Worm (Caenorhabditis elegans) whole organism, L2 larva: ENCODE data around the gene clec-56.

Experiments
- C34F6.9 ChIP-seq: fragments of 150-350 bp; optimal IDR thresholded peaks from 2 replicates; lab custom pipeline; 2014; ENCODE audit warnings: missing biosample characterization, missing genetic modification characterization
- F13H6.1 ChIP-seq: sonication (generic microtip); optimal IDR thresholded peaks from 2 replicates; lab custom pipeline; 2016; ENCODE audit warnings: missing genetic modification characterization, missing compliant biosample characterization
- R02D3.7 ChIP-seq: fragments of 150-350 bp; optimal IDR thresholded peaks from 2 replicates; lab custom pipeline; 2014; ENCODE audit warnings: missing biosample characterization, missing genetic modification characterization
- ZK546.5 ChIP-seq: sonication (generic microtip); optimal IDR thresholded peaks from 2 replicates; lab custom pipeline; 2017; ENCODE audit warnings: missing biosample characterization, missing genetic modification characterization
- alr-1 ChIP-seq: fragments of 150-350 bp; optimal IDR thresholded peaks from 2 replicates; lab custom pipeline; 2014; ENCODE audit warnings: missing biosample characterization, missing genetic modification characterization
- blmp-1 ChIP-seq: sonication (generic microtip); optimal IDR thresholded peaks from 2 replicates; lab custom pipeline; 2017; ENCODE audit warnings: missing genetic modification characterization, mild to moderate bottlenecking, missing compliant biosample characterization, antibody characterized with exemption, moderate library complexity; ENCODE audit not compliant: insufficient read depth
- crh-2 ChIP-seq: sonication (generic microtip); optimal IDR thresholded peaks from 2 replicates; lab custom pipeline; 2017; ENCODE audit warnings: missing biosample characterization, missing genetic modification characterization
- dmd-4 ChIP-seq: sonication (generic microtip); optimal IDR thresholded peaks from 2 replicates; lab custom pipeline; 2017; ENCODE audit warnings: missing biosample characterization, missing genetic modification characterization
- egl-27 ChIP-seq: sonication (generic microtip); optimal IDR thresholded peaks from 3 replicates; lab custom pipeline; 2017; ENCODE audit warnings: missing biosample characterization, missing genetic modification reagents, missing genetic modification characterization
- fos-1 ChIP-seq: fragments of 150-350 bp; optimal IDR thresholded peaks from 2 replicates; lab custom pipeline; 2014; ENCODE audit warnings: missing biosample characterization, missing genetic modification characterization
- gmeb-1 ChIP-seq: fragments of 150-350 bp; optimal IDR thresholded peaks from 2 replicates; lab custom pipeline; 2014; ENCODE audit warnings: missing biosample characterization, missing genetic modification characterization
- lin-13 ChIP-seq: fragments of 150-350 bp; optimal IDR thresholded peaks from 2 replicates; lab custom pipeline; 2014; ENCODE audit warnings: missing biosample characterization, missing genetic modification reagents, missing genetic modification characterization
- lsy-2 ChIP-seq, 2 experiments: fragments of 150-350 bp in 1 of 2; sonication (generic microtip) in 1 of 2; optimal IDR thresholded peaks; 2 replicates each; lab custom pipeline; 2014 to 2017; ENCODE audit warnings: missing biosample characterization in 2 of 2, missing genetic modification characterization in 2 of 2
- mdl-1 ChIP-seq, 2 experiments: fragments of 150-350 bp in 1 of 2; sonication (generic microtip) in 1 of 2; optimal IDR thresholded peaks; 2 replicates each; lab custom pipeline; 2017; ENCODE audit warnings: missing biosample characterization in 2 of 2, missing genetic modification characterization in 2 of 2
- nhr-10 ChIP-seq: sonication (generic microtip); optimal IDR thresholded peaks from 2 replicates; lab custom pipeline; 2017; ENCODE audit warnings: missing biosample characterization, missing genetic modification characterization
- nhr-11 ChIP-seq: fragments of 150-350 bp; optimal IDR thresholded peaks from 2 replicates; lab custom pipeline; 2014; ENCODE audit warnings: missing biosample characterization, missing genetic modification characterization
- nhr-12 ChIP-seq: fragments of 150-350 bp; optimal IDR thresholded peaks from 2 replicates; lab custom pipeline; 2014; ENCODE audit warnings: missing biosample characterization, missing genetic modification characterization
- nhr-129 ChIP-seq: fragments of 150-350 bp; optimal IDR thresholded peaks from 2 replicates; lab custom pipeline; 2014; ENCODE audit warnings: missing biosample characterization, missing genetic modification characterization
- nhr-21 ChIP-seq: fragments of 150-350 bp; optimal IDR thresholded peaks from 2 replicates; lab custom pipeline; 2014; ENCODE audit warnings: missing biosample characterization, missing genetic modification characterization
- nhr-23 ChIP-seq: fragments of 150-350 bp; optimal IDR thresholded peaks from 2 replicates; lab custom pipeline; 2014; ENCODE audit warnings: missing biosample characterization, missing genetic modification reagents, missing genetic modification characterization
- nhr-237 ChIP-seq: fragments of 150-350 bp; optimal IDR thresholded peaks from 2 replicates; lab custom pipeline; 2014; ENCODE audit warnings: missing biosample characterization, missing genetic modification characterization
- nhr-25 ChIP-seq: fragments of 150-350 bp; sonication (generic microtip); optimal IDR thresholded peaks from 3 replicates; lab custom pipeline; 2014; ENCODE audit warnings: missing biosample characterization, missing genetic modification characterization
- nhr-6 ChIP-seq: fragments of 150-350 bp; optimal IDR thresholded peaks from 2 replicates; lab custom pipeline; 2014; ENCODE audit warnings: missing biosample characterization, missing genetic modification characterization
- nhr-77 ChIP-seq: fragments of 150-350 bp; optimal IDR thresholded peaks from 2 replicates; lab custom pipeline; 2014; ENCODE audit warnings: missing biosample characterization, missing genetic modification characterization
- sem-4 ChIP-seq: fragments of 150-350 bp; optimal IDR thresholded peaks from 2 replicates; lab custom pipeline; 2014; ENCODE audit warnings: missing biosample characterization, missing genetic modification reagents, missing genetic modification characterization
- skn-1 ChIP-seq: sonication (generic microtip); optimal IDR thresholded peaks from 2 replicates; lab custom pipeline; 2017; ENCODE audit warnings: missing biosample characterization, missing genetic modification characterization
- sma-3 ChIP-seq: sonication (generic microtip); optimal IDR thresholded peaks from 2 replicates; lab custom pipeline; 2016; ENCODE audit warnings: missing genetic modification reagents, missing genetic modification characterization, missing compliant biosample characterization
- sma-9 ChIP-seq, 2 experiments: fragments of 150-350 bp in 1 of 2; sonication (generic microtip) in 1 of 2; optimal IDR thresholded peaks; 2 replicates each; lab custom pipeline; 2014 to 2016; ENCODE audit warnings: missing genetic modification characterization in 2 of 2, mild to moderate bottlenecking in 1 of 2, missing biosample characterization in 1 of 2, missing compliant biosample characterization in 1 of 2, missing genetic modification reagents in 1 of 2, moderate library complexity in 1 of 2
- snpc-4 ChIP-seq: fragments of 150-350 bp; optimal IDR thresholded peaks from 2 replicates; lab custom pipeline; 2014; ENCODE audit warnings: missing biosample characterization, missing genetic modification characterization
- unc-39 ChIP-seq: fragments of 150-350 bp; optimal IDR thresholded peaks from 2 replicates; lab custom pipeline; 2014; ENCODE audit warnings: missing biosample characterization, missing genetic modification characterization
- unc-55 ChIP-seq: fragments of 150-350 bp; sonication (generic microtip); optimal IDR thresholded peaks from 3 replicates; lab custom pipeline; 2014; ENCODE audit warnings: missing biosample characterization, missing genetic modification reagents, missing genetic modification characterization
- zag-1 ChIP-seq: fragments of 150-350 bp; optimal IDR thresholded peaks from 2 replicates; lab custom pipeline; 2014; ENCODE audit warnings: missing biosample characterization, missing genetic modification characterization
- ztf-1 ChIP-seq: fragments of 200-800 bp; sonication (Bioruptor generic); conservative IDR thresholded peaks from 2 replicates; pipeline ENCODE4 v1.3.6; 2022; ENCODE audit warnings: missing genetic modification characterization, missing compliant biosample characterization

clec-56 gene

DNA sequence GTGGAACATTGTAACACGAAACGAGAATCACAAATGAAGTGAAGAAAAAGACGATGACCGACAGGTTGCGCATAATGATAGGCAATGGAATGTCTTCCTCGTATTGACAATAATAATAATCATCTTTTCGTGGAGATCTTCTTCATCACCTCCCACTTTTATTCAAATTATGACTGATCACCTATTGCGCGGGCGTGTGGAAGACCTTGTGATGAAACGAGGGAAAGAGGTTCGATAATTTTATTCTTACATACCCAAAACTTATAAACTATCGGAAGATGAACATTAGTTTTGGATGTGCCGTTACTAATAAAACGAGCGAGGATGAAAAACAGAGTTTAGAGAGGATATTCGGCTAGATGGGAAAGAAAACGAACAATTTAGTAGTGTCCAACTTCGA, 48.9 kb downstream of the clec-56 start, which contains the start of gene C53A5.2:
Gene C53A5.2, minus strand, starts transcription at position 101 of the 400 bp plus-strand sequence.
- TF ChIP-seq nhr-12 (tag; lab: Kevin White, UChicago), result no peak
- no peak for TF ChIP-seq C34F6.9 (tag; lab: Kevin White, UChicago)
- TF ChIP-seq crh-2 (tag; lab: Kevin White, UChicago), result no peak
- no peak for TF ChIP-seq dmd-4 (tag; lab: Kevin White, UChicago)
- TF ChIP-seq zag-1 (tag; lab: Kevin White, UChicago), result no peak
- TF ChIP-seq fos-1, result no peak
- no peak for TF ChIP-seq sma-3 (GFP tag; lab: Kevin White, UChicago)
- TF ChIP-seq blmp-1 (tag; lab: Kevin White, UChicago), result no peak
- no peak for TF ChIP-seq unc-39
- TF ChIP-seq R02D3.7 (tag; lab: Kevin White, UChicago), result no peak
- no peak for TF ChIP-seq gmeb-1 (tag; lab: Kevin White, UChicago)
- no peak for TF ChIP-seq sem-4 (tag; lab: Kevin White, UChicago)
- no peak for TF ChIP-seq nhr-25 (tag; lab: Kevin White, UChicago)
- TF ChIP-seq nhr-6 (tag; lab: Kevin White, UChicago), result no peak
- no peak for TF ChIP-seq ztf-1 (GFP tag; lab: Robert Waterston, UW)
- TF ChIP-seq ZK546.5 (tag; lab: Kevin White, UChicago), result no peak
- no peak for TF ChIP-seq lin-13 (GFP tag; lab: Kevin White, UChicago)
- TF ChIP-seq, all 48 proteins: peak for 0

DNA sequence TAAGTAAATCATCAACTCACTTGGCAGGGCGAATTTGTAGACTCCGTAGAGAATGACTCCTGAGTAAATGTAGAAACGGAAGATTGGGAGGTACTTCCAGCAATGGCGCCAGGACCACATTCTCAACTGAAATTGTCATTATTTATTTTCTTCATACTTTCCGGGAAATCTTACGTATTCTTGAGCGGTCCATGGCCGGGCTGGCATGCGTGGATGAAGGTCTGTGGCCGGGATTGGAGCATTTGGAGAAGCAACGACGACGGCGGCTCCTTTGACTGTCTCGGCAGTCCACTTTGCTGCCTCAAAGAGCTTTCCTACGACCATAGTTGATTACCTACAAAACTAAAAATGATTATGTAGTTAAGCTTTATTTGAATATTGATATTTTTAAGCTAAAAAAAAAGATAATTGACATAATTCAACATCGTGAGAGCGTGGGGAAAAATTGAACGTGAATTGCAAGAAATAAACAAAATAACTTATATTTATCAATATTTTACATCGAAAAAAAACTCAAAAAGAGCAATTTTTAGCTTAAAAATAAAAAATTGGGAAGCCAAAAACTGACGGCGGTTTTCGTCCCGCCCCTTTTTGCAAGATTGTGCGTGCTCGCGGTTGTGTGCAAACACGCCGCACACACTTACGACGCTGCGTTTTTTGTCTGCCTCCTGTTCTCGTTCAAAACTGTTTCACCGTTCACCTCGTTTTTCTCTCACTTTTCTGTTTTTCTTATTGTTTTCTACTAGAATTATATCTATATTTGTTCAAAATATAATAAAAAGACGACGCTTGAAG, 49.8 kb downstream of the clec-56 start, which contains the start of gene ril-1:
Gene ril-1, minus strand, starts transcription at position 342 of the 795 bp plus-strand sequence.
- TF ChIP-seq lin-13 (GFP tag; lab: Kevin White, UChicago), result peak; percentile 20
- TF ChIP-seq lsy-2 (tag; optimal IDR thresholded peaks at IDR 0.05; lab: Kevin White, UChicago), result peak in 1 of 2 experiments; percentile 52
- peak; percentile 35 for TF ChIP-seq fos-1
- TF ChIP-seq gmeb-1 (tag; lab: Kevin White, UChicago), result peak; percentile 17
- TF ChIP-seq crh-2 (tag; lab: Kevin White, UChicago), result peak; percentile 27
- peak; percentile 10 for TF ChIP-seq nhr-21 (tag; lab: Kevin White, UChicago)
- no peak for TF ChIP-seq egl-27
- peak; percentile 47 for TF ChIP-seq sma-3 (GFP tag; lab: Kevin White, UChicago)
- TF ChIP-seq F13H6.1 (tag; lab: Kevin White, UChicago), result peak; percentile 34
- peak; percentile 60 for TF ChIP-seq skn-1 (tag; lab: Kevin White, UChicago)
- TF ChIP-seq nhr-10, result no peak
- peak; percentile 16 for TF ChIP-seq snpc-4 (tag; lab: Kevin White, UChicago)
- TF ChIP-seq ztf-1 (GFP tag; lab: Robert Waterston, UW), result no peak
- TF ChIP-seq ZK546.5 (tag; lab: Kevin White, UChicago), result no peak
- TF ChIP-seq unc-55 (GFP tag; lab: Kevin White, UChicago), result peak; percentile 74
- peak; percentile 56 for TF ChIP-seq nhr-25 (tag; lab: Kevin White, UChicago)
- TF ChIP-seq nhr-237 (tag; lab: Kevin White, UChicago), result no peak
- TF ChIP-seq nhr-11 (tag; lab: Kevin White, UChicago), result no peak
- TF ChIP-seq nhr-129 (tag; lab: Kevin White, UChicago), result peak; percentile 34
- TF ChIP-seq C34F6.9 (tag; lab: Kevin White, UChicago), result peak; percentile 23

DNA sequence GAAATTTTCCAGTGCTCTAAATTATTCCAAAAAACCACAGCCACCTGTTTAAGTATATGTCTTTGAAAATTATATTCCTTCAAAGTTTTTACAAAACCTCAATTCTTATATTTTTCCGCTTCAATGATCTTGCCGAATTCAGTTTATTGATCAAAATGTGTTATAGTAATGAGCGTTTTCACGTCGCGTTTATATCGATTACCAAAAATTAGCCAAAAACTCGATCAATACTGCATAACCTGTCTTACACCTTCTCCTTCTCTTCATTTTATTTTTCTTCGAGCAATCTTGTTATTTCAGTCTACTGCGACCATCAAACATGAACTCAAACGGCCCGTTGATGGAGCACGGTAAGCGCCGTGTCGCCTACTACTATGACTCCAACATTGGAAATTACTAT, 50.9 kb downstream of the clec-56 start, which contains the start of gene hda-1:
Gene hda-1, plus strand, starts transcription at position 301 of the 400 bp plus-strand sequence.
- no peak for TF ChIP-seq mdl-1 (tag; optimal IDR thresholded peaks at IDR 0.05; lab: Kevin White, UChicago)
- TF ChIP-seq sem-4 (tag; lab: Kevin White, UChicago), result no peak
- TF ChIP-seq crh-2 (tag; lab: Kevin White, UChicago), result no peak
- TF ChIP-seq nhr-77 (tag; lab: Kevin White, UChicago), result no peak
- TF ChIP-seq ZK546.5 (tag; lab: Kevin White, UChicago), result no peak
- TF ChIP-seq alr-1 (tag; lab: Kevin White, UChicago), result no peak
- TF ChIP-seq sma-9 (GFP tag; optimal IDR thresholded peaks at IDR 0.05; lab: Kevin White, UChicago), result no peak
- no peak for TF ChIP-seq sma-9 (tag; optimal IDR thresholded peaks at IDR 0.05; lab: Kevin White, UChicago)
- TF ChIP-seq nhr-21 (tag; lab: Kevin White, UChicago), result no peak
- TF ChIP-seq nhr-23 (tag; lab: Kevin White, UChicago), result no peak
- TF ChIP-seq nhr-10, result no peak
- no peak for TF ChIP-seq unc-39
- TF ChIP-seq nhr-237 (tag; lab: Kevin White, UChicago), result no peak
